Worm (Caenorhabditis elegans) whole organism, early embryonic: ENCODE measurements around the gene C02E7.6.

Experiments
- B0310.2 ChIP-seq: sonication (generic microtip); optimal IDR thresholded peaks from 2 replicates; lab custom pipeline; 2016; ENCODE audit warnings: mild to moderate bottlenecking, missing genetic modification characterization, missing compliant biosample characterization
- F13C5.2 ChIP-seq: sonication (generic microtip); optimal IDR thresholded peaks from 2 replicates; lab custom pipeline; 2017; ENCODE audit warnings: mild to moderate bottlenecking, missing genetic modification characterization, inconsistent platforms, missing compliant biosample characterization
- aly-1 ChIP-seq: sonication (generic microtip); optimal IDR thresholded peaks from 2 replicates; lab custom pipeline; 2016; ENCODE audit warnings: missing genetic modification characterization, missing compliant biosample characterization
- ama-1 ChIP-seq: fragments of 150-350 bp; optimal IDR thresholded peaks from 2 replicates; lab custom pipeline; 2014
- ceh-13 ChIP-seq: fragments of 200-800 bp; sonication (Bioruptor generic); optimal IDR thresholded peaks from 2 replicates; lab custom pipeline; 2018; ENCODE audit warnings: mild to moderate bottlenecking, missing genetic modification characterization, missing compliant biosample characterization
- ceh-36 ChIP-seq: sonication (generic microtip); optimal IDR thresholded peaks from 2 replicates; lab custom pipeline; 2016; ENCODE audit warnings: missing genetic modification characterization, inconsistent platforms, missing compliant biosample characterization
- ets-7 ChIP-seq: sonication (generic microtip); optimal IDR thresholded peaks from 2 replicates; lab custom pipeline; 2016; ENCODE audit warnings: missing genotype, missing genetic modification characterization, missing compliant biosample characterization
- flt-1 ChIP-seq: fragments of 200-800 bp; sonication (Bioruptor generic); IDR thresholded peaks from 2 replicates; pipeline ENCODE4 v1.3.6; 2022; ENCODE audit warnings: missing genetic modification characterization, missing compliant biosample characterization
- hmbx-1 ChIP-seq: sonication (generic microtip); optimal IDR thresholded peaks from 2 replicates; lab custom pipeline; 2016; ENCODE audit warnings: mild to moderate bottlenecking, missing genetic modification characterization, missing compliant biosample characterization
- hmg-4 ChIP-seq: fragments of 200-800 bp; sonication (Bioruptor generic); optimal IDR thresholded peaks from 2 replicates; lab custom pipeline; 2018; ENCODE audit warnings: mild to moderate bottlenecking, missing genetic modification characterization, missing compliant biosample characterization
- hnd-1 ChIP-seq: sonication (generic microtip); optimal IDR thresholded peaks from 2 replicates; lab custom pipeline; 2016; ENCODE audit warnings: missing genetic modification characterization, missing compliant biosample characterization
- pes-1 ChIP-seq: fragments of 200-800 bp; sonication (Bioruptor generic); IDR thresholded peaks from 2 replicates; pipeline ENCODE4 v1.3.6; 2022; ENCODE audit warnings: missing genetic modification reagents, missing genetic modification characterization, missing compliant biosample characterization
- scrt-1 ChIP-seq: fragments of 200-800 bp; sonication (Bioruptor generic); IDR thresholded peaks from 2 replicates; pipeline ENCODE4 v1.3.6; 2022; ENCODE audit warnings: missing genetic modification characterization, missing compliant biosample characterization
- sea-1 ChIP-seq: fragments of 200-800 bp; sonication (Bioruptor generic); conservative IDR thresholded peaks from 2 replicates; pipeline ENCODE4 v1.3.6; 2022; ENCODE audit warnings: missing genetic modification characterization, missing compliant biosample characterization
- tbx-11 ChIP-seq: fragments of 200-800 bp; sonication (Bioruptor generic); IDR thresholded peaks from 2 replicates; pipeline ENCODE4 v1.3.6; 2022; ENCODE audit warnings: missing genetic modification characterization, missing compliant biosample characterization
- tbx-37 ChIP-seq: fragments of 200-800 bp; sonication (Bioruptor generic); conservative IDR thresholded peaks from 2 replicates; pipeline ENCODE4 v1.3.6; 2022; ENCODE audit warnings: missing genetic modification reagents, missing genetic modification characterization, missing compliant biosample characterization
- tra-4 ChIP-seq: sonication (generic microtip); optimal IDR thresholded peaks from 2 replicates; lab custom pipeline; 2017; ENCODE audit warnings: missing genetic modification characterization, missing compliant biosample characterization

Gene C02E7.6

DNA sequence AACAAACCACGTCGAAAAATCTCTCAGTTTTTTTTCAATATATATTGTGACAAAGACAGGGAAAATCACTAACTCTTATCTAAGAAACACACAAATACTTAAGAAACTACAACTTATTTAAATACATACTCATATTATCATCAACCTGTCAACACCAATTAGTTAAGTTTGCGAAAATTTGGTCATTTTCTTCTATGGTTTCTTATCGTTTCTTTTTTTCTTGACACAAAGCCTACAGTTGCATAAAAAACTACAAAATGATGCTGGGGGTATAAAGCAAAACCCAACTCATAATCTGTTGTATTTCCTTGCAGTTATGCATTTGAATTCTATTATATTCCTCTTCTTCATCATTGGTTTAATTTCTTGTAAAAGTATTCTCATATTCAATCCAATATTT, 17.9 kb upstream of the C02E7.6 start, which contains the start of gene ugt-67:
ugt-67 (plus strand) TSS at position 301 of the 400 bp plus-strand sequence.
- TF ChIP-seq tra-4 (no peak), ceh-13 (GFP tag; lab: Kevin White, UChicago) (no peak), ets-7 (tag; lab: Kevin White, UChicago) (no peak), tbx-37 (no peak), F13C5.2 (tag; lab: Kevin White, UChicago) (no peak), sea-1 (GFP tag; lab: Robert Waterston, UW) (no peak), ceh-36 (tag; lab: Kevin White, UChicago) (no peak), flt-1 (no peak), hnd-1 (tag; lab: Kevin White, UChicago) (no peak), hmbx-1 (tag; lab: Kevin White, UChicago) (no peak), hmg-4 (no peak), scrt-1 (GFP tag; lab: Robert Waterston, UW) (no peak), tbx-11 (GFP tag; lab: Robert Waterston, UW) (no peak), pes-1 (GFP tag; lab: Robert Waterston, UW) (no peak), aly-1 (no peak), B0310.2 (tag; lab: Kevin White, UChicago) (no peak), ama-1 (lab: Kevin White, UChicago) (no peak)

DNA sequence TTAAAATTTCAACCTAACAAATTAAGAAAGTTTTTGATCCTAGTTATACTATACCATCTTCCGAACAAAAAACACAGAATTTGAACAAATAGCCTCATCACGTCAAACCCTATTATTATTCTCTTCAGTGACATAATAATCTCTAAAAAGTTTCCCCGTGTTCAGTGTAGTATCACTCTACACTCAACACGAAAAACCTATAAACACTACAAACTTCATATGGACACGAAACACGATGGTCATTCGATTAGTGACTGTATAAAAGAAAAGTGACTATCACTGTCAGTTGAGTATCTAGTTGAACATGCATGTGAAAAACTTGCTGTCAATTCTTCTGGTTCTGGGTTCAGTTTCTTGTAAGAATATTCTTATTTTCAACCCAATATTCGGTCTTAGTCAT, 15.3 kb upstream of the C02E7.6 start, which contains the start of gene ugt-8:
ugt-8 (plus strand) TSS at position 235 of the 400 bp plus-strand sequence.
- no peak for TF ChIP-seq hmg-4
- no peak for TF ChIP-seq ceh-36 (tag; lab: Kevin White, UChicago)
- no peak for TF ChIP-seq tra-4
- TF ChIP-seq ets-7 (tag; lab: Kevin White, UChicago), result no peak
- no peak for TF ChIP-seq ama-1 (lab: Kevin White, UChicago)
- no peak for TF ChIP-seq sea-1 (GFP tag; lab: Robert Waterston, UW)

DNA sequence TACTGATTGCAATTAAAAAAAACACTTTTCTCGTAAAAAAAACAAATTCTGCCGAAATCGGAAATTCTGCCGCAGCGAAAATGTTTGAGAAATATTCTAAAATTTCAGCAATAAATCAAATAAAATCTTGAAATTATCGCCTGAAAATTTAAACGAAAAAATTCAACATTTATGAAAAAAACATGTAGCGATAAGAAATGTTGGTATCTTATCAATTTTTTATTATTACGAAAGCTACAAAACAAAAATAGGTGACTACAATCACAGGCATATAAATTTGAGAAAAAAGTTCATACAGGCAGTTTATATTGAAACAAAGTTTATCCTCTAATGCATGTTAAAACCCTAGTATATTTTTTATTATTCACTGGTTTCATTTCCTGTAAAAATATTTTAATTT, 13.1 kb upstream of the C02E7.6 start, which contains the start of gene ugt-14:
ugt-14 (plus strand) TSS at position 301 of the 400 bp plus-strand sequence.
- TF ChIP-seq F13C5.2 (tag; lab: Kevin White, UChicago) (no peak), aly-1 (no peak), ceh-36 (tag; lab: Kevin White, UChicago) (no peak), pes-1 (GFP tag; lab: Robert Waterston, UW) (no peak), tbx-11 (GFP tag; lab: Robert Waterston, UW) (no peak), hmg-4 (no peak), hmbx-1 (tag; lab: Kevin White, UChicago) (no peak), hnd-1 (tag; lab: Kevin White, UChicago) (no peak), ets-7 (tag; lab: Kevin White, UChicago) (no peak), tra-4 (no peak), scrt-1 (GFP tag; lab: Robert Waterston, UW) (no peak), tbx-37 (no peak)

DNA sequence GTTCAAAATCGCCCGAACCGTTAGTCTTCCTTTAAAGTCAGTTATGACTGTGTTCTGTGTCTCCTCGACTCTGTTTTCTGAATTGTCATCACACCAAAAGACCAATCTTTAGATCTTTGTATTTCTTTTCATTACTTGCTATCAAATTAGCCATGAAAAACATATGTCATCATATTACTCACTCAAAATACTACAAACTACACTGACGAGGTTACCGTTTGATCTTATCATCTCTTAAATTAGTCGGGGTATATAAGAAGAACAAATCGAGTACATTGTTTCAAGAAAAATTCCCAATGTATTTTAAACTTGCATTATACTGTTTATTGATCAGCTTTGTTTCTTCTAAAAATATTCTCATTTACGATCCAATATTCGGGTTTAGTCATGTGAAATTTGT, 10.4 kb upstream of the C02E7.6 start, which contains the start of gene ugt-13:
ugt-13 (plus strand) TSS at position 294 of the 400 bp plus-strand sequence.
- TF ChIP-seq tra-4 (no peak), hnd-1 (tag; lab: Kevin White, UChicago) (no peak), scrt-1 (GFP tag; lab: Robert Waterston, UW) (no peak), B0310.2 (tag; lab: Kevin White, UChicago) (no peak), tbx-11 (GFP tag; lab: Robert Waterston, UW) (no peak), aly-1 (no peak), pes-1 (GFP tag; lab: Robert Waterston, UW) (no peak), hmbx-1 (tag; lab: Kevin White, UChicago) (no peak), ets-7 (tag; lab: Kevin White, UChicago) (no peak), hmg-4 (no peak), sea-1 (GFP tag; lab: Robert Waterston, UW) (no peak), ceh-36 (tag; lab: Kevin White, UChicago) (no peak), ama-1 (lab: Kevin White, UChicago) (no peak), tbx-37 (no peak), ceh-13 (GFP tag; lab: Kevin White, UChicago) (no peak), F13C5.2 (tag; lab: Kevin White, UChicago) (no peak), flt-1 (no peak)

DNA sequence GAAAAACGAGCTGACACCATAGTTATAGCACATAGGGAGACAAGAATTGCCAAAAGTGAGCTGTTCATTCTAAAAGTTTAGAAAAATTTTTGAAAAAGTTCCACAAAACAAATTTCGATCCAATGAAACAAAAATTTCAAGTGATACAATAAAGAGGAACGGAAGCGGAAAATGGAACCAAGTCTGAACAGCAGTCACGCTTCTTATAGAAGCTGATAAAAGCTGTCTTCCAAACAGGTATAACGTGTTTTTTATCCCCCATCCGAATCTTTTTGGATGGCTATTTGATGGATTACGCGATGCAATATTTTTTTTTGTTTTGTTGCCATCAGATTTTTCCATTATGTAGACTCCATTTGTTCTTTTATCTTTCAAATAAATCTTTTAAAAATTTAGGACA, 6.7 kb upstream of the C02E7.6 start, which contains the start of gene H23N18.5:
H23N18.5 (minus strand) TSS at position 69 of the 400 bp plus-strand sequence.
- TF ChIP-seq ets-7 (tag; lab: Kevin White, UChicago) (no peak), ceh-13 (GFP tag; lab: Kevin White, UChicago) (no peak), hmg-4 (no peak), B0310.2 (tag; lab: Kevin White, UChicago) (no peak), sea-1 (GFP tag; lab: Robert Waterston, UW) (no peak), flt-1 (no peak), tbx-11 (GFP tag; lab: Robert Waterston, UW) (no peak), F13C5.2 (tag; lab: Kevin White, UChicago) (no peak), tbx-37 (no peak), scrt-1 (GFP tag; lab: Robert Waterston, UW) (no peak), tra-4 (no peak), hmbx-1 (tag; lab: Kevin White, UChicago) (no peak), ama-1 (lab: Kevin White, UChicago) (no peak), ceh-36 (tag; lab: Kevin White, UChicago) (no peak)

DNA sequence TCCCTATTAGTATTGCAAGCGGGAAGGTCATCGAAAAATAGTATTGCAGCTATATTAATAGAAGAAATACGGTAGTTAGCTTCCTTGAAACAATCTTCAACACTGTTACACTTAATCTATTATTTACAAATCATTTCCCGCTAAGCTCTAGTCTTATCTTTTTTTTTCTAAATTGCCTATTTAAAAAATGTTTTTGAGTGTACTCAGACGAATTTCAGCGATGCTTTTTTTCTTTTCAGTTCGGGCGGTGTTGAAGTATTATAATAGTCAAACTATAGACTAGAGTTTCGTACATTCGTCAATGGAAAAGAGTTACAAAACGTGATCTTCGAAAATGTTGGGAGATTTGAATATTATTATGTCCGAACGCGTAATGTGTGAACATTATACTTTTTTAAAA, 5.2 kb upstream of the C02E7.6 start:
- no peak for TF ChIP-seq B0310.2 (tag; lab: Kevin White, UChicago)
- no peak for TF ChIP-seq sea-1 (GFP tag; lab: Robert Waterston, UW)
- TF ChIP-seq tbx-11 (GFP tag; lab: Robert Waterston, UW), result no peak
- TF ChIP-seq ama-1 (lab: Kevin White, UChicago), result no peak
- TF ChIP-seq pes-1 (GFP tag; lab: Robert Waterston, UW), result no peak
- no peak for TF ChIP-seq tra-4
- no peak for TF ChIP-seq hnd-1 (tag; lab: Kevin White, UChicago)
- TF ChIP-seq ceh-36 (tag; lab: Kevin White, UChicago), result no peak
- TF ChIP-seq ets-7 (tag; lab: Kevin White, UChicago), result no peak
- no peak for TF ChIP-seq tbx-37
- TF ChIP-seq aly-1, result no peak
- TF ChIP-seq flt-1, result no peak
- TF ChIP-seq hmg-4, result no peak

DNA sequence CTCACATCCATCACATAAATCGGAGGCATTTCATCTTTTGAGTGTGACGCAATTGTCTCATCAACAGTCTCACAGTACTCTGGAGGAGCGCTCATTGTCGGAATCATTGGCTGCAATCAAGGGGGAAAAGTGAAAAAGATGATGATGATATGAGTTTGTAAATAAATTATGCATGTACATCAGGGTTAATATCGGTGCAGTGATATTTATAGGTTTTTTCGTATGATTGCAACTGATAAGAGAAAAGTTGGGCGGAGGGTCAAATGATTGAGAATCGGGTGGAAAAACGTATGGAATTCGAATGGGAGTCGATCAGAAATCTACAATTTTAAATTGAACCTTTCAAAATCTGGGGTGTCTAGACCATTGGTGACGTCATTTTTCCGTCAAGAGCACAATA, 4.1 kb upstream of the C02E7.6 start, which contains the start of gene H23N18.6:
H23N18.6 (minus strand) TSS at position 201 of the 400 bp plus-strand sequence.
- no peak for TF ChIP-seq hmbx-1 (tag; lab: Kevin White, UChicago)
